Fruit fly (Drosophila melanogaster) whole organism, embryonic: ENCODE measurements around the gene Bcat.
A peak's percentile ranks its signal among the peaks of the same experiment; 100 is the strongest.

Experiments
- Antp ChIP-seq: fragments of 200-800 bp; sonication (Bioruptor generic); optimal IDR thresholded peaks from 3 replicates; lab custom pipeline; 2016; ENCODE audit warnings: missing biosample characterization, missing genetic modification characterization
- Atf-2 ChIP-seq: fragments of 200-800 bp; sonication (Bioruptor generic); optimal IDR thresholded peaks from 2 replicates; lab custom pipeline; 2016; ENCODE audit warnings: missing biosample characterization, missing genetic modification characterization
- CG10959 ChIP-seq: fragments of 200-800 bp; sonication (Bioruptor generic); IDR thresholded peaks from 2 replicates; pipeline ENCODE4 v1.3.6; 2022; ENCODE audit warnings: missing biosample characterization, missing genetic modification characterization
- CG12071 ChIP-seq: fragments of 200-800 bp; sonication (Bioruptor generic); optimal IDR thresholded peaks from 3 replicates; lab custom pipeline; 2018; ENCODE audit warnings: missing biosample characterization, mild to moderate bottlenecking, missing genetic modification characterization
- CG12155 ChIP-seq: fragments of 200-800 bp; sonication (Bioruptor generic); optimal IDR thresholded peaks from 3 replicates; lab custom pipeline; 2016; ENCODE audit warnings: missing biosample characterization, missing genetic modification characterization
- CG12236 ChIP-seq: fragments of 200-800 bp; sonication (Bioruptor generic); optimal IDR thresholded peaks from 2 replicates; lab custom pipeline; 2016; ENCODE audit warnings: missing biosample characterization, missing genetic modification characterization
- CG14667 ChIP-seq: fragments of 200-800 bp; sonication (Bioruptor generic); IDR thresholded peaks from 2 replicates; pipeline ENCODE4 v1.3.6; 2022; ENCODE audit warnings: missing biosample characterization, missing genetic modification characterization
- CG14710 ChIP-seq: fragments of 200-800 bp; sonication (Bioruptor generic); optimal IDR thresholded peaks from 3 replicates; lab custom pipeline; 2019; ENCODE audit warnings: missing biosample characterization, mild to moderate bottlenecking, missing genetic modification characterization, moderate library complexity
- CG15011 ChIP-seq: fragments of 200-800 bp; sonication (Bioruptor generic); optimal IDR thresholded peaks from 3 replicates; lab custom pipeline; 2018; ENCODE audit warnings: missing biosample characterization, mild to moderate bottlenecking, missing genetic modification characterization
- CG15479 ChIP-seq: fragments of 200-800 bp; sonication (Bioruptor generic); optimal IDR thresholded peaks from 3 replicates; lab custom pipeline; 2019; ENCODE audit warnings: missing biosample characterization, mild to moderate bottlenecking, missing genetic modification characterization, moderate library complexity
- CG16779 ChIP-seq: fragments of 200-800 bp; sonication (Bioruptor generic); IDR thresholded peaks from 2 replicates; pipeline ENCODE4 v1.3.6; 2022; ENCODE audit warnings: missing biosample characterization, missing genetic modification characterization
- CG17802 ChIP-seq: fragments of 200-800 bp; sonication (Bioruptor generic); optimal IDR thresholded peaks from 2 replicates; lab custom pipeline; 2018; ENCODE audit warnings: missing biosample characterization, mild to moderate bottlenecking, missing genetic modification characterization, moderate library complexity
- CG18262 ChIP-seq: fragments of 200-800 bp; optimal IDR thresholded peaks from 3 replicates; lab custom pipeline; 2019; ENCODE audit warnings: missing biosample characterization, mild to moderate bottlenecking, missing genetic modification characterization, moderate library complexity
- CG18599 ChIP-seq: fragments of 200-800 bp; sonication (Bioruptor generic); optimal IDR thresholded peaks from 3 replicates; lab custom pipeline; 2017; ENCODE audit warnings: missing biosample characterization, missing genetic modification characterization, mild to moderate bottlenecking, moderate library complexity, missing genetic modification reagents
- CG2889 ChIP-seq: fragments of 200-800 bp; sonication (Bioruptor generic); IDR thresholded peaks from 3 replicates; pipeline ENCODE4 v1.3.6; 2022; ENCODE audit warnings: missing biosample characterization, missing genetic modification characterization
- CG3838 ChIP-seq: fragments of 200-800 bp; sonication (Bioruptor generic); optimal IDR thresholded peaks from 3 replicates; lab custom pipeline; 2016; ENCODE audit warnings: missing biosample characterization, missing genetic modification characterization
- CG4730 ChIP-seq: fragments of 200-800 bp; sonication (Bioruptor generic); IDR thresholded peaks from 2 replicates; pipeline ENCODE4 v1.3.6; 2022; ENCODE audit warnings: missing biosample characterization, missing genetic modification characterization
- CG5953 ChIP-seq: fragments of 200-800 bp; sonication (Bioruptor generic); IDR thresholded peaks from 2 replicates; pipeline ENCODE4 v1.3.6; 2022; ENCODE audit warnings: missing biosample characterization, missing genetic modification characterization
- CG6272 ChIP-seq: fragments of 200-800 bp; sonication (Bioruptor generic); IDR thresholded peaks from 2 replicates; pipeline ENCODE4 v1.3.6; 2022; ENCODE audit warnings: missing biosample characterization, missing genetic modification characterization
- CG6654 ChIP-seq: fragments of 200-800 bp; sonication (Bioruptor generic); optimal IDR thresholded peaks from 2 replicates; lab custom pipeline; 2017; ENCODE audit warnings: missing biosample characterization, mild to moderate bottlenecking, missing genetic modification characterization
- CG6791 ChIP-seq: fragments of 200-800 bp; sonication (Bioruptor generic); IDR thresholded peaks from 3 replicates; pipeline ENCODE4 v1.3.6; 2022; ENCODE audit warnings: missing biosample characterization, missing genetic modification characterization; ENCODE audit not compliant: partially characterized antibody
- CG8924 ChIP-seq: fragments of 200-800 bp; optimal IDR thresholded peaks from 3 replicates; lab custom pipeline; 2019; ENCODE audit warnings: missing biosample characterization, mild to moderate bottlenecking, missing genetic modification characterization, moderate library complexity
- Dbx ChIP-seq: fragments of 200-800 bp; sonication (Bioruptor generic); IDR thresholded peaks from 3 replicates; pipeline ENCODE4 v1.3.6; 2022; ENCODE audit warnings: missing biosample characterization, missing genetic modification characterization
- Deaf1 ChIP-seq: fragments of 200-800 bp; optimal IDR thresholded peaks from 3 replicates; lab custom pipeline; 2019; ENCODE audit warnings: missing biosample characterization, mild to moderate bottlenecking, missing genetic modification characterization, moderate library complexity
- Hr3 ChIP-seq: fragments of 200-800 bp; sonication (Bioruptor generic); optimal IDR thresholded peaks from 3 replicates; lab custom pipeline; 2016; ENCODE audit warnings: missing biosample characterization, missing genetic modification characterization
- Mad ChIP-seq: fragments of 200-800 bp; sonication (Bioruptor generic); optimal IDR thresholded peaks from 2 replicates; lab custom pipeline; 2016; ENCODE audit warnings: missing biosample characterization, missing genetic modification characterization
- Mes4 ChIP-seq: fragments of 200-800 bp; sonication (Bioruptor generic); optimal IDR thresholded peaks from 2 replicates; lab custom pipeline; 2016; ENCODE audit warnings: missing biosample characterization, missing genetic modification characterization
- Opbp ChIP-seq: fragments of 200-800 bp; sonication (Bioruptor generic); IDR thresholded peaks from 3 replicates; pipeline ENCODE4 v1.3.6; 2022; ENCODE audit warnings: missing biosample characterization, missing genetic modification characterization; ENCODE audit not compliant: partially characterized antibody
- Xrp1 ChIP-seq: fragments of 200-800 bp; sonication (Bioruptor generic); IDR thresholded peaks from 2 replicates; pipeline ENCODE4 v1.3.6; 2022; ENCODE audit warnings: missing biosample characterization, missing genetic modification characterization
- ab ChIP-seq: fragments of 200-800 bp; sonication (Bioruptor generic); optimal IDR thresholded peaks from 2 replicates; lab custom pipeline; 2016; ENCODE audit warnings: missing biosample characterization, missing genetic modification characterization
- ems ChIP-seq: fragments of 200-800 bp; sonication (Bioruptor generic); optimal IDR thresholded peaks from 3 replicates; lab custom pipeline; 2016; ENCODE audit warnings: missing biosample characterization, missing genetic modification characterization
- ewg ChIP-seq: fragments of 200-800 bp; sonication (Bioruptor generic); optimal IDR thresholded peaks from 3 replicates; lab custom pipeline; 2017; ENCODE audit warnings: mild to moderate bottlenecking, missing biosample characterization, missing genetic modification reagents, missing genetic modification characterization
- fu2 ChIP-seq: fragments of 200-800 bp; sonication (Bioruptor generic); optimal IDR thresholded peaks from 2 replicates; lab custom pipeline; 2016; ENCODE audit warnings: missing biosample characterization, missing genetic modification characterization
- gcm ChIP-seq: fragments of 200-800 bp; sonication (Bioruptor generic); optimal IDR thresholded peaks from 2 replicates; lab custom pipeline; 2019; ENCODE audit warnings: missing biosample characterization, mild to moderate bottlenecking, missing genetic modification characterization, moderate library complexity
- grau ChIP-seq: fragments of 200-800 bp; optimal IDR thresholded peaks from 3 replicates; lab custom pipeline; 2019; ENCODE audit warnings: missing biosample characterization, mild to moderate bottlenecking, missing genetic modification characterization, moderate library complexity
- gro ChIP-seq: fragments of 200-800 bp; sonication (Bioruptor generic); optimal IDR thresholded peaks from 2 replicates; lab custom pipeline; 2016; ENCODE audit warnings: missing biosample characterization, missing genetic modification characterization
- ham ChIP-seq: fragments of 200-800 bp; sonication (Bioruptor generic); IDR thresholded peaks from 2 replicates; pipeline ENCODE4 v1.3.6; 2022; ENCODE audit warnings: missing biosample characterization, missing genetic modification characterization
- her ChIP-seq: fragments of 200-800 bp; sonication (Bioruptor generic); optimal IDR thresholded peaks from 2 replicates; lab custom pipeline; 2016; ENCODE audit warnings: missing biosample characterization, missing genetic modification characterization
- inv ChIP-seq: fragments of 200-800 bp; sonication (Bioruptor generic); IDR thresholded peaks from 2 replicates; pipeline ENCODE4 v1.3.6; 2022; ENCODE audit warnings: missing biosample characterization, missing genetic modification characterization; ENCODE audit not compliant: partially characterized antibody
- luna ChIP-seq: fragments of 200-800 bp; sonication (Bioruptor generic); optimal IDR thresholded peaks from 2 replicates; lab custom pipeline; 2016; ENCODE audit warnings: missing biosample characterization, missing genetic modification characterization
- nau ChIP-seq: fragments of 200-800 bp; sonication (Bioruptor generic); optimal IDR thresholded peaks from 3 replicates; lab custom pipeline; 2017; ENCODE audit warnings: missing biosample characterization, mild to moderate bottlenecking, missing genetic modification characterization, missing genetic modification reagents
- nmo ChIP-seq: fragments of 200-800 bp; sonication (Bioruptor generic); optimal IDR thresholded peaks from 2 replicates; lab custom pipeline; 2018; ENCODE audit warnings: missing biosample characterization, mild to moderate bottlenecking, missing genetic modification characterization, moderate library complexity
- org-1 ChIP-seq: fragments of 200-800 bp; sonication (Bioruptor generic); optimal IDR thresholded peaks from 2 replicates; lab custom pipeline; 2017; ENCODE audit warnings: missing biosample characterization, missing genetic modification characterization
- phol ChIP-seq: fragments of 200-800 bp; sonication (Bioruptor generic); optimal IDR thresholded peaks from 3 replicates; lab custom pipeline; 2018; ENCODE audit warnings: missing biosample characterization, mild to moderate bottlenecking, missing genetic modification characterization, moderate library complexity
- run ChIP-seq: fragments of 200-800 bp; sonication (Bioruptor generic); optimal IDR thresholded peaks from 3 replicates; lab custom pipeline; 2018; ENCODE audit warnings: missing biosample characterization, mild to moderate bottlenecking, missing genetic modification characterization
- sd ChIP-seq: fragments of 200-800 bp; sonication (Bioruptor generic); optimal IDR thresholded peaks from 3 replicates; lab custom pipeline; 2018; ENCODE audit warnings: missing biosample characterization, mild to moderate bottlenecking, missing genetic modification characterization, moderate library complexity
- sisA ChIP-seq: fragments of 200-800 bp; sonication (Bioruptor generic); IDR thresholded peaks from 2 replicates; pipeline ENCODE4 v1.3.6; 2022; ENCODE audit warnings: missing biosample characterization, missing genetic modification characterization
- tll ChIP-seq, 2 experiments: fragments of 200-800 bp in 1 of 2; fragments of >200 bp in 1 of 2; sonication (Bioruptor generic) in 1 of 2; optimal IDR thresholded peaks; 2 replicates each; lab custom pipeline; 2017 to 2019; ENCODE audit warnings: missing biosample characterization in 2 of 2, missing genetic modification characterization in 2 of 2, mild to moderate bottlenecking in 1 of 2, moderate library complexity in 1 of 2
- twi ChIP-seq: fragments of 200-800 bp; optimal IDR thresholded peaks from 2 replicates; lab custom pipeline; 2019; ENCODE audit warnings: missing biosample characterization, mild to moderate bottlenecking, missing genetic modification characterization, moderate library complexity
- wor ChIP-seq: fragments of 200-800 bp; sonication (Bioruptor generic); IDR thresholded peaks from 2 replicates; pipeline ENCODE4 v1.3.6; 2022; ENCODE audit warnings: missing biosample characterization, missing genetic modification characterization

Bcat gene

dm6 chrX:13387373-13387850 lies 9.3 kb upstream of the Bcat start, which contains the start of the genes Ype and CG1662 (continued):
- TF ChIP-seq tll (GFP tag; optimal IDR thresholded peaks at IDR 0.05; lab: Kevin White, UChicago) (peak in 1 of 2 experiments; percentile 86), Antp (GFP tag; lab: Kevin White, UChicago) (peak; percentile 57), Deaf1 (tag; lab: Kevin White, UChicago) (peak; percentile 38), her (GFP tag; lab: Kevin White, UChicago) (no peak), CG6654 (peak; percentile 39), Mad (peak; percentile 39), CG6272 (GFP tag; lab: Robert Waterston, UW) (0 out of 2 replicates have a peak, but pooled peaks have one; percentile 45), CG18262 (tag; lab: Kevin White, UChicago) (peak; percentile 75), luna (GFP tag; lab: Kevin White, UChicago) (peak; percentile 3), CG17802 (tag; lab: Kevin White, UChicago) (peak; percentile 29), gcm (GFP tag; lab: Kevin White, UChicago) (no peak), Mes4 (GFP tag; lab: Kevin White, UChicago) (peak; percentile 45), phol (tag; lab: Kevin White, UChicago) (peak; percentile 85), CG4730 (peak; percentile 52), sisA (GFP tag; lab: Robert Waterston, UW) (peak; percentile 62; the same call in 1 of the 2 replicates), CG2889 (GFP tag; lab: Robert Waterston, UW) (peak; percentile 50; the same call in 2 of the 3 replicates), ab (GFP tag; lab: Kevin White, UChicago) (peak; percentile 38), Atf-2 (GFP tag; lab: Kevin White, UChicago) (peak; percentile 54), CG14710 (tag; lab: Kevin White, UChicago) (peak; percentile 86), CG6791 (GFP tag; lab: Robert Waterston, UW) (no peak), Dbx (GFP tag; lab: Robert Waterston, UW) (peak; percentile 69), CG12155 (GFP tag; lab: Kevin White, UChicago) (peak; percentile 62), Xrp1 (GFP tag; lab: Robert Waterston, UW) (peak; percentile 65), CG15011 (GFP tag; lab: Kevin White, UChicago) (peak; percentile 32), nau (GFP tag; lab: Kevin White, UChicago) (peak; percentile 42), CG16779 (GFP tag; lab: Robert Waterston, UW) (no peak), grau (tag; lab: Kevin White, UChicago) (peak; percentile 77), twi (tag; lab: Kevin White, UChicago) (peak; percentile 61), inv (peak; percentile 67), org-1 (GFP tag; lab: Kevin White, UChicago) (peak; percentile 23), CG12236 (GFP tag; lab: Kevin White, UChicago) (peak; percentile 41), ham (no peak), CG15479 (GFP tag; lab: Kevin White, UChicago) (peak; percentile 69), gro (GFP tag; lab: Kevin White, UChicago) (no peak), fu2 (GFP tag; lab: Kevin White, UChicago) (peak; percentile 54), CG10959 (no peak), run (tag; lab: Kevin White, UChicago) (no peak), CG14667 (0 out of 2 replicates have a peak, but pooled peaks have one; percentile 24), CG18599 (GFP tag; lab: Kevin White, UChicago) (peak; percentile 78), sd (tag; lab: Kevin White, UChicago) (peak; percentile 96), CG12071 (no peak), wor (no peak), CG5953 (no peak; the same call in 1 of the 2 replicates), Opbp (GFP tag; lab: Robert Waterston, UW) (peak; percentile 59; the same call in 2 of the 3 replicates), Hr3 (peak; percentile 80), nmo (GFP tag; lab: Kevin White, UChicago) (peak; percentile 88), ewg (GFP tag; lab: Kevin White, UChicago) (peak; percentile 49), CG3838 (GFP tag; lab: Kevin White, UChicago) (peak; percentile 22), CG8924 (tag; lab: Kevin White, UChicago) (peak; percentile 80), ems (peak; percentile 60)
